Worm (Caenorhabditis elegans): ENCODE results near the gene sqd-1.

The sqd-1 gene

ce11 chrIV:6327363-6328015 lies 3.5 kb downstream of the sqd-1 start:
- TF ChIP-seq unc-55 (GFP tag; optimal IDR thresholded peaks at IDR 0.05): no peak
- TF ChIP-seq ceh-2 (tag; optimal IDR thresholded peaks at IDR 0.05): no peak
- no peak for TF ChIP-seq ets-4 (tag; optimal IDR thresholded peaks at IDR 0.05)
- TF ChIP-seq ceh-48 (tag; optimal IDR thresholded peaks at IDR 0.05): peak; percentile 51
- peak; percentile 43 for TF ChIP-seq unc-42 (tag; optimal IDR thresholded peaks at IDR 0.05)
- no peak for TF ChIP-seq dmd-4 (tag; optimal IDR thresholded peaks at IDR 0.05; ENCODE audit: borderline replicate concordance)
- peak; percentile 22 for TF ChIP-seq nfya-1 (tag; optimal IDR thresholded peaks at IDR 0.05)
- TF ChIP-seq ceh-31 (tag; optimal IDR thresholded peaks at IDR 0.05): peak; percentile 29
- TF ChIP-seq pha-2 (tag; optimal IDR thresholded peaks at IDR 0.05): no peak
- TF ChIP-seq madf-2 (tag; optimal IDR thresholded peaks at IDR 0.05): no peak

DNA sequence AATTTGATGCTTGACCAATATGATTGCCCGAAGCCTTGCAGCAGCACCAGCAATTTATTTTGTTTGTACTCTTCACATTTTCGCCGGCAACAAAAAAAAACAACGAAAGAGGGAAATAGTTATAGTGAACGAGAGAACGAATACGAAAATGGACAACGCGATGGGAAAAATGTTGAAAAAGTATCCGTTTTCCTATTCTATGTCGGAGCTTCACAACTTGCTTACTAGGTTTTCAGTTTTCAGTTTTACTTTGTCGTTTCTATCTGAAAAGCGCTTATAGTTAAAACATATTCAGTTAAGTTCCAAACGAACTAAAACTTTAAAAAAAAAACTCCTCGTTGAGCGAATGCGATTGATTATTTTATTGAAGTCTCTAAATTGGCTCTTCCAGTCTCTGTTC lies 4.2 kb downstream of the sqd-1 start:
- TF ChIP-seq ceh-19 (GFP tag; optimal IDR thresholded peaks at IDR 0.05) (no peak), ets-4 (tag; optimal IDR thresholded peaks at IDR 0.05) (no peak), ceh-2 (tag; optimal IDR thresholded peaks at IDR 0.05) (no peak), K09A11.1 (tag; optimal IDR thresholded peaks at IDR 0.05; ENCODE audit: insufficient read depth) (no peak), fax-1 (tag; optimal IDR thresholded peaks at IDR 0.05) (no peak)

DNA sequence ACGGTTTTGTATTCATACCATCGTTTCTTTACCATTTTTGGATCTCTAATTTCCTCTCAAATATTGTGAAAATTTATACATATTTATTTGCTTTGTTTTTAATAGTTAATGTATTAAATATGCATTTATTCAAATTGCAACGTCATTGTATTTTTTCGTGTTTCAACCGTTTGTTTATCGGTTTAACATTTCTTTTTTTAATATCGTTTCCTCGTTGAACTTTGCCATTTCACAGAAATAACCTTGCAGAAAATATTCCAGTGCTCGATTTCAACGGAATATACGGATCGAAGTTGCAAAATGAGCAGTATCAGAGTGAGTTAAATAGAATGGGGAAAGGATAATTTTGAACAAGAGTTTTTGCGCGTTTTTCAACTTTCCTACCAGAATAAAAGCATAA lies 5.4 kb downstream of the sqd-1 start, which contains the start of gene seu-1:
Gene seu-1, plus strand, starts transcription at position 301 of the 400 bp plus-strand sequence.
- TF ChIP-seq F13H6.1 (tag; optimal IDR thresholded peaks at IDR 0.05) (no peak), syd-9 (tag; optimal IDR thresholded peaks at IDR 0.05) (no peak), fkh-6 (tag; optimal IDR thresholded peaks at IDR 0.05) (no peak), pha-2 (tag; optimal IDR thresholded peaks at IDR 0.05) (no peak), sox-2 (GFP tag; IDR thresholded peaks at IDR 0.05) (no peak), ceh-18 (tag; optimal IDR thresholded peaks at IDR 0.05) (no peak), pqm-1 (tag; optimal IDR thresholded peaks at IDR 0.05) (no peak), ref-2 (tag; optimal IDR thresholded peaks at IDR 0.05) (no peak), lin-11 (tag; optimal IDR thresholded peaks at IDR 0.05) (no peak), unc-55 (GFP tag; optimal IDR thresholded peaks at IDR 0.05) (no peak), pros-1 (tag; optimal IDR thresholded peaks at IDR 0.05) (no peak), C38D4.7 (GFP tag; optimal IDR thresholded peaks at IDR 0.05) (no peak), ceh-24 (tag; optimal IDR thresholded peaks at IDR 0.05) (no peak), hlh-6 (tag; optimal IDR thresholded peaks at IDR 0.05) (no peak)

- TF ChIP-seq pat-9 (tag; optimal IDR thresholded peaks at IDR 0.05) (no peak), elt-2 (tag; optimal IDR thresholded peaks at IDR 0.05) (peak; percentile 56), ceh-30 (tag; optimal IDR thresholded peaks at IDR 0.05) (no peak), pha-2 (tag; optimal IDR thresholded peaks at IDR 0.05) (no peak), elt-4 (tag; optimal IDR thresholded peaks at IDR 0.05) (no peak), rnt-1 (tag; optimal IDR thresholded peaks at IDR 0.05) (peak; percentile 11)
Measured at ce11 chrIV:6330790-6331189, 6.8 kb downstream of the sqd-1 start.

DNA sequence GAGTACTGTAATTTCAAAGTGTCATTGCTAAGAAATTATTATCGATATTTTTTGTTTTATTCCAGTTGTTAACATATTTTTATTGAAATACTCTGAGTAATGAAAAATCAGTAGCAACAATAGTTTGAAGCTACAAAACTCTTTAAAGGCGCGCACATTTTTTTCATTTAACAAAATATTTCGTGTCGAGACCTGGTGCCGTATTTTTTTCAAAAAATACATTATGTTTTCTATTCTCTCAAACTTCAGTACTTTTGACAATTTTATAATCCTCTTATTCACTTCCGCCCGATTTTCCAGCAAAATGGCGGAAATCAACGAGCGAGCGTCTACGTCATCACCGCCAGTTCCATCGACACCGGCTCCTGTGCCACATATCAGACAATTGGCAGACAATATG lies 9.9 kb downstream of the sqd-1 start, which contains the start of gene blos-2:
Gene blos-2, plus strand, starts transcription at position 301 of the 400 bp plus-strand sequence.
- TF ChIP-seq K09A11.1 (tag; optimal IDR thresholded peaks at IDR 0.05; ENCODE audit: insufficient read depth) (no peak), zip-5 (tag; optimal IDR thresholded peaks at IDR 0.05) (no peak), ets-4 (tag; optimal IDR thresholded peaks at IDR 0.05) (no peak), nfya-1 (tag; optimal IDR thresholded peaks at IDR 0.05) (no peak), ttx-3 (tag; optimal IDR thresholded peaks at IDR 0.05) (no peak), tbx-2 (tag; optimal IDR thresholded peaks at IDR 0.05) (no peak), dve-1 (tag; optimal IDR thresholded peaks at IDR 0.05) (no peak), C38D4.7 (GFP tag; optimal IDR thresholded peaks at IDR 0.05) (no peak), pag-3 (tag; optimal IDR thresholded peaks at IDR 0.05; ENCODE audit: borderline replicate concordance) (no peak), fkh-6 (tag; optimal IDR thresholded peaks at IDR 0.05) (no peak), ref-2 (tag; optimal IDR thresholded peaks at IDR 0.05) (no peak), pax-1 (tag; optimal IDR thresholded peaks at IDR 0.05) (no peak), ceh-14 (tag; optimal IDR thresholded peaks at IDR 0.05) (no peak), elt-4 (tag; optimal IDR thresholded peaks at IDR 0.05) (no peak), ztf-16 (tag; optimal IDR thresholded peaks at IDR 0.05) (no peak), elt-2 (tag; optimal IDR thresholded peaks at IDR 0.05) (no peak)
